Fruit fly (Drosophila melanogaster) whole organism, adult: Measurements from ENCODE around the gene UK114.

Experiments
- CG12768 ChIP-seq: fragments of 200-800 bp; sonication (Bioruptor generic); optimal IDR thresholded peaks from 2 replicates; lab custom pipeline; 2017; ENCODE audit warnings: missing biosample characterization, missing genetic modification characterization, mild to moderate bottlenecking, moderate library complexity, missing genetic modification reagents
- CG1620 ChIP-seq: fragments of 200-800 bp; sonication (Bioruptor generic); optimal IDR thresholded peaks from 2 replicates; lab custom pipeline; 2016; ENCODE audit warnings: missing biosample characterization, missing genetic modification characterization
- CG33017 ChIP-seq: fragments of 200-800 bp; sonication (Bioruptor generic); optimal IDR thresholded peaks from 2 replicates; lab custom pipeline; 2018; ENCODE audit warnings: missing biosample characterization, mild to moderate bottlenecking, missing genetic modification characterization, moderate library complexity
- CG7045 ChIP-seq: fragments of 200-800 bp; sonication (Bioruptor generic); optimal IDR thresholded peaks from 2 replicates; lab custom pipeline; 2017; ENCODE audit warnings: missing biosample characterization, mild to moderate bottlenecking, missing genetic modification characterization
- Mnt ChIP-seq: fragments of 200-800 bp; sonication (Bioruptor generic); optimal IDR thresholded peaks from 2 replicates; lab custom pipeline; 2016; ENCODE audit warnings: missing biosample characterization, mild to moderate bottlenecking, missing genetic modification characterization
- bab1 ChIP-seq: fragments of 200-800 bp; sonication (Bioruptor generic); optimal IDR thresholded peaks from 3 replicates; lab custom pipeline; 2019; ENCODE audit warnings: missing biosample characterization, mild to moderate bottlenecking, missing genetic modification characterization, moderate library complexity
- toe ChIP-seq: fragments of 200-800 bp; sonication (Bioruptor generic); optimal IDR thresholded peaks from 2 replicates; lab custom pipeline; 2016; ENCODE audit warnings: missing biosample characterization, missing genetic modification characterization

- TF ChIP-seq bab1 (no peak), CG33017 (tag; lab: Kevin White, UChicago) (no peak), CG1620 (GFP tag; lab: Kevin White, UChicago) (no peak), CG12768 (GFP tag; lab: Kevin White, UChicago) (no peak), CG7045 (GFP tag; lab: Kevin White, UChicago) (no peak), Mnt (no peak), toe (GFP tag; lab: Kevin White, UChicago) (no peak)
These were observed 22.6 kb upstream of the UK114 start, which contains the start of gene CG15262 for dm6 chr2L:15297508-15297907.
